Fruit fly (Drosophila melanogaster): ENCODE measurements around the gene Ptpmeg.
A peak's percentile ranks its signal among the peaks of the same experiment; 100 is the strongest.

Ptpmeg gene

DNA sequence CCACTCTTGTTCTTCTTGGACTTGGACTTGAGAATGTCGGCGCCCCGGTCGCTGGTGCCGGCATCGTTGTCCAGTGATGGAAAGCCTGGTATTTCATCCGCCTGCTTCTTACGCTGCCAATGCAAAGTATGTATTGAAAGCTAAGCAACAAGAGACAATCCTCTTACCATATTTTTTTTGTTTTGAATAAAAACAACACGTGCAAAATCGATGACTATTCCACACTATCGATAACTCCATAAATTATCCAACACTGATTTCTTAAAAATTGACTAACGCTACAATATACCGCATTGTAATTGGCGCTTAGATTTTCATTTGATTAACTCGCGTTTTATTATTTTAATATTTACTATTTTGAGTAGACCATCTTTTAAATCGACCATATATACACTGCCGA lies 3.4 kb upstream of the Ptpmeg start, which contains the start of gene CG32344 (continued):
- no peak for TF ChIP-seq hb (GFP tag; IDR thresholded peaks at IDR 0.05; ENCODE audit: partially characterized antibody)
- TF ChIP-seq Lpt (GFP tag; optimal IDR thresholded peaks at IDR 0.05), result no peak
- peak; percentile 26 for TF ChIP-seq Tbp (GFP tag; optimal IDR thresholded peaks at IDR 0.05)
- peak; percentile 90 for TF ChIP-seq Dp (GFP tag; optimal IDR thresholded peaks at IDR 0.05)
- no peak for TF ChIP-seq CG12769 (tag; optimal IDR thresholded peaks at IDR 0.05)
- TF ChIP-seq CG7928 (GFP tag; optimal IDR thresholded peaks at IDR 0.05), result no peak
- no peak for TF ChIP-seq pnt (GFP tag; optimal IDR thresholded peaks at IDR 0.05)
- TF ChIP-seq lola (GFP tag; optimal IDR thresholded peaks at IDR 0.05), result no peak
- peak; percentile 93 for TF ChIP-seq Max (GFP tag; optimal IDR thresholded peaks at IDR 0.05)
- no peak for TF ChIP-seq aop (GFP tag; IDR thresholded peaks at IDR 0.05)
- TF ChIP-seq CG12299 (tag; optimal IDR thresholded peaks at IDR 0.05), result no peak
- no peak for TF ChIP-seq tx (GFP tag; optimal IDR thresholded peaks at IDR 0.05)
- no peak for TF ChIP-seq CG10274 (GFP tag; optimal IDR thresholded peaks at IDR 0.05)
- no peak for TF ChIP-seq CG17328 (GFP tag; IDR thresholded peaks at IDR 0.05)
- TF ChIP-seq CG18476 (GFP tag; optimal IDR thresholded peaks at IDR 0.05), result no peak
- no peak for TF ChIP-seq klu (GFP tag; IDR thresholded peaks at IDR 0.05)
- TF ChIP-seq shn (GFP tag; optimal IDR thresholded peaks at IDR 0.05), result no peak

DNA sequence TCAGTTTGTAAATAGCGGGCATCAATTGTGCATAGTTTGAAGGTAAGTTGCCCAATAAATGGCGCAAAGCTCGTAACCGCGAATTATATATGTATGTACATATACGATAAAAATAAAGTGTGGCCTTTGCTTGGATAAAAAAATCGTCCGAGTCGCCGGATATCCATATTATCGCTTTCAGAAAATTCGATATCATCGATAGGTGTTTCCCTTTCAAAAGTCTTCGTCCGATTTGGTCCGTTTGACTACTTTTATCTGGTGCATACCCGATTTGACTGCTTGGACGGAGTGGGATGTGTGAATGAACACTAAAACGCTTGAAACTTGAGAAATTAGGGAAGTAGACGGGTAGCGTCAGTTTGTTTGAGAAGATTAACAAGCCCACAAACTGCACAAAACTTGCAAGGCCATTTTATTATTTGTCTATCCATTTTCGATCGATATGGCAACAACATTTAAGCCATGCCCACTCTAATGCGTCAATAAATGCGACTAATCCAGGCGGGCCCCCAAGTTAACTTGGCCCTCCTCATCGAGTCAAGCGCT lies 1.3 kb downstream of the Ptpmeg start:
- TF ChIP-seq zfh1 (GFP tag; IDR thresholded peaks at IDR 0.05), result no peak
- no peak for TF ChIP-seq Jarid2 (GFP tag; optimal IDR thresholded peaks at IDR 0.05)
- peak; percentile 23 for TF ChIP-seq CG13624 (GFP tag; optimal IDR thresholded peaks at IDR 0.05)
- no peak for TF ChIP-seq CG6689 (GFP tag; IDR thresholded peaks at IDR 0.05)
- no peak for TF ChIP-seq inv (GFP tag; IDR thresholded peaks at IDR 0.05; ENCODE audit: partially characterized antibody)
- TF ChIP-seq Asciz (GFP tag; optimal IDR thresholded peaks at IDR 0.05), result no peak
- no peak for TF ChIP-seq CG17829 (tag; optimal IDR thresholded peaks at IDR 0.05)
- TF ChIP-seq CG15601 (tag; optimal IDR thresholded peaks at IDR 0.05), result no peak
- TF ChIP-seq Bgb (GFP tag; IDR thresholded peaks at IDR 0.05; ENCODE audit: partially characterized antibody), result peak; percentile 42; the same call in 1 of the 2 replicates
- peak; percentile 70 for TF ChIP-seq CG13296 (GFP tag; optimal IDR thresholded peaks at IDR 0.05)
- TF ChIP-seq Mes4 (GFP tag; optimal IDR thresholded peaks at IDR 0.05), result no peak
- no peak for TF ChIP-seq Dfd (GFP tag; optimal IDR thresholded peaks at IDR 0.05)
- TF ChIP-seq jigr1 (GFP tag; IDR thresholded peaks at IDR 0.05), result no peak
- TF ChIP-seq CG2889 (GFP tag; IDR thresholded peaks at IDR 0.05), result no peak
- TF ChIP-seq tap (tag; optimal IDR thresholded peaks at IDR 0.05), result no peak
- no peak for TF ChIP-seq CG18599 (GFP tag; optimal IDR thresholded peaks at IDR 0.05)
- TF ChIP-seq esg (GFP tag; conservative IDR thresholded peaks at IDR 0.05), result no peak
- no peak for TF ChIP-seq nau (GFP tag; optimal IDR thresholded peaks at IDR 0.05)
- no peak for TF ChIP-seq CG4707 (GFP tag; optimal IDR thresholded peaks at IDR 0.05)
- peak; percentile 86 for TF ChIP-seq Med (GFP tag)
- no peak for TF ChIP-seq fru (optimal IDR thresholded peaks at IDR 0.05)
- no peak for TF ChIP-seq CG7963 (GFP tag; IDR thresholded peaks at IDR 0.05; ENCODE audit: partially characterized antibody)
- no peak for TF ChIP-seq stc (GFP tag; IDR thresholded peaks at IDR 0.05)
- no peak for TF ChIP-seq CG14014 (GFP tag; IDR thresholded peaks at IDR 0.05)
- peak; percentile 67 for TF ChIP-seq unc-4 (GFP tag; IDR thresholded peaks at IDR 0.05; ENCODE audit: partially characterized antibody)
- TF ChIP-seq en (GFP tag; optimal IDR thresholded peaks at IDR 0.05), result no peak
- no peak for TF ChIP-seq chm (GFP tag; IDR thresholded peaks at IDR 0.05)
- TF ChIP-seq sug (tag; optimal IDR thresholded peaks at IDR 0.05), result peak; percentile 25
- peak; percentile 83 for TF ChIP-seq stwl (tag; optimal IDR thresholded peaks at IDR 0.05)
- TF ChIP-seq kay (GFP tag; optimal IDR thresholded peaks at IDR 0.05), result no peak
- peak; percentile 30 for TF ChIP-seq Myb (GFP tag; optimal IDR thresholded peaks at IDR 0.05)
- TF ChIP-seq CG3163 (GFP tag; optimal IDR thresholded peaks at IDR 0.05), result no peak
- no peak for TF ChIP-seq wdn (GFP tag; IDR thresholded peaks at IDR 0.05)
- TF ChIP-seq CG10543 (GFP tag; optimal IDR thresholded peaks at IDR 0.05), result peak; percentile 9

Data from whole organism, embryonic.